Worm (Caenorhabditis elegans) whole organism, L4 larva: ENCODE data around the gene Y25C1A.14.

Experiments used
- F10B5.3 ChIP-seq: sonication (generic microtip); optimal IDR thresholded peaks from 2 replicates; lab custom pipeline; 2016; ENCODE audit warnings: mild to moderate bottlenecking, missing genetic modification characterization, missing compliant biosample characterization
- F37D6.2 ChIP-seq: sonication (generic microtip); optimal IDR thresholded peaks from 2 replicates; lab custom pipeline; 2016; ENCODE audit warnings: mild to moderate bottlenecking, missing genetic modification characterization, missing compliant biosample characterization
- F44E2.7 ChIP-seq: fragments of 200-800 bp; sonication (Bioruptor generic); IDR thresholded peaks from 2 replicates; pipeline ENCODE4 v2.1.2; 2022; ENCODE audit warnings: missing genetic modification characterization, missing compliant biosample characterization
- R02D3.7 ChIP-seq: fragments of 150-350 bp; sonication (generic microtip); optimal IDR thresholded peaks from 3 replicates; lab custom pipeline; 2014; ENCODE audit warnings: missing biosample characterization, missing genetic modification characterization
- T26A8.4 ChIP-seq: fragments of 200-800 bp; sonication (Bioruptor generic); IDR thresholded peaks from 2 replicates; pipeline ENCODE4 v1.3.6; 2022; ENCODE audit warnings: missing genetic modification characterization, missing compliant biosample characterization
- Y5F2A.4 ChIP-seq: fragments of 200-800 bp; sonication (Bioruptor generic); optimal IDR thresholded peaks from 2 replicates; lab custom pipeline; 2018; ENCODE audit warnings: mild to moderate bottlenecking, missing genetic modification characterization, missing compliant biosample characterization
- Y75B8A.6 ChIP-seq: fragments of 200-800 bp; sonication (Bioruptor generic); IDR thresholded peaks from 2 replicates; pipeline ENCODE4 v1.3.6; 2022; ENCODE audit warnings: missing genetic modification reagents, missing genetic modification characterization, missing compliant biosample characterization
- ZK337.2 ChIP-seq: fragments of 200-800 bp; sonication (Bioruptor generic); IDR thresholded peaks from 2 replicates; pipeline ENCODE4 v1.3.6; 2022; ENCODE audit warnings: missing genetic modification reagents, missing genetic modification characterization, missing compliant biosample characterization
- arid-1 ChIP-seq: fragments of 200-800 bp; sonication (Bioruptor generic); conservative IDR thresholded peaks from 2 replicates; pipeline ENCODE4 v1.3.6; 2022; ENCODE audit warnings: missing genetic modification reagents, missing genetic modification characterization, missing compliant biosample characterization
- ctbp-1 ChIP-seq: fragments of 200-800 bp; sonication (Bioruptor generic); IDR thresholded peaks from 2 replicates; pipeline ENCODE4 v1.3.6; 2022; ENCODE audit warnings: missing genetic modification reagents, missing genetic modification characterization, missing compliant biosample characterization
- daf-16 ChIP-seq, 3 experiments: sonication (generic microtip); optimal IDR thresholded peaks; 2 replicates each; lab custom pipeline; 2016 to 2017; ENCODE audit warnings: missing genetic modification characterization in 3 of 3, missing genetic modification reagents in 3 of 3, mild to moderate bottlenecking in 2 of 3, missing compliant biosample characterization in 2 of 3, missing biosample characterization in 1 of 3, moderate library complexity in 1 of 3
- daf-8 ChIP-seq: fragments of 200-800 bp; sonication (Bioruptor generic); IDR thresholded peaks from 2 replicates; pipeline ENCODE4 v1.3.6; 2022; ENCODE audit warnings: missing genetic modification characterization, missing compliant biosample characterization
- dmd-9 ChIP-seq: fragments of 200-800 bp; sonication (Bioruptor generic); IDR thresholded peaks from 2 replicates; pipeline ENCODE4 v1.3.6; 2022; ENCODE audit warnings: missing genetic modification reagents, missing genetic modification characterization, missing compliant biosample characterization
- egl-43 ChIP-seq: fragments of 200-800 bp; sonication (Bioruptor generic); IDR thresholded peaks from 2 replicates; pipeline ENCODE4 v1.3.6; 2022; ENCODE audit warnings: missing genetic modification reagents, missing genetic modification characterization, missing compliant biosample characterization
- hlh-30 ChIP-seq: sonication (generic microtip); optimal IDR thresholded peaks from 2 replicates; lab custom pipeline; 2017; ENCODE audit warnings: antibody characterized with exemption, mild to moderate bottlenecking, missing genetic modification characterization, missing compliant biosample characterization; ENCODE audit not compliant: insufficient read depth
- hmg-1.1 ChIP-seq: fragments of 200-800 bp; sonication (Bioruptor generic); IDR thresholded peaks from 2 replicates; pipeline ENCODE4 v1.3.6; 2022; ENCODE audit warnings: missing genetic modification reagents, missing genetic modification characterization, missing compliant biosample characterization
- jun-1 ChIP-seq: fragments of 150-350 bp; optimal IDR thresholded peaks from 2 replicates; lab custom pipeline; 2014; ENCODE audit warnings: missing biosample characterization, missing genetic modification reagents, missing genetic modification characterization
- lin-1 ChIP-seq: fragments of 200-800 bp; sonication (Bioruptor generic); IDR thresholded peaks from 2 replicates; pipeline ENCODE4 v1.3.6; 2022; ENCODE audit warnings: missing genetic modification reagents, missing genetic modification characterization, missing compliant biosample characterization
- lin-29 ChIP-seq: fragments of 200-800 bp; sonication (Bioruptor generic); IDR thresholded peaks from 2 replicates; pipeline ENCODE4 v1.3.6; 2022; ENCODE audit warnings: missing genetic modification reagents, missing genetic modification characterization, missing compliant biosample characterization
- lin-38 ChIP-seq: fragments of 200-800 bp; sonication (Bioruptor generic); IDR thresholded peaks from 2 replicates; pipeline ENCODE4 v1.3.6; 2022; ENCODE audit warnings: missing genetic modification reagents, missing genetic modification characterization, missing compliant biosample characterization
- madf-5 ChIP-seq, 2 experiments: fragments of 200-800 bp; sonication (Bioruptor generic); IDR thresholded peaks; 2 replicates each; pipeline ENCODE4 v1.3.6; 2022; ENCODE audit warnings: missing compliant biosample characterization in 2 of 2, missing genetic modification characterization in 2 of 2
- madf-9 ChIP-seq: fragments of 200-800 bp; sonication (Bioruptor generic); conservative IDR thresholded peaks from 2 replicates; pipeline ENCODE4 v1.3.6; 2022; ENCODE audit warnings: missing genetic modification reagents, missing genetic modification characterization, missing compliant biosample characterization
- mdt-29 ChIP-seq: fragments of 200-800 bp; sonication (Bioruptor generic); IDR thresholded peaks from 2 replicates; pipeline ENCODE4 v1.3.6; 2022; ENCODE audit warnings: missing genetic modification reagents, missing genetic modification characterization, missing compliant biosample characterization
- mep-1 ChIP-seq: fragments of 150-350 bp; sonication (generic microtip); optimal IDR thresholded peaks from 3 replicates; lab custom pipeline; 2014; ENCODE audit warnings: missing biosample characterization, missing genetic modification characterization
- nhr-10 ChIP-seq: fragments of 150-350 bp; optimal IDR thresholded peaks from 2 replicates; lab custom pipeline; 2014; ENCODE audit warnings: missing biosample characterization, missing genetic modification characterization
- nhr-11 ChIP-seq: fragments of 150-350 bp; optimal IDR thresholded peaks from 2 replicates; lab custom pipeline; 2014; ENCODE audit warnings: missing biosample characterization, missing genetic modification characterization
- nhr-111 ChIP-seq: fragments of 200-800 bp; sonication (Bioruptor generic); optimal IDR thresholded peaks from 2 replicates; lab custom pipeline; 2018; ENCODE audit warnings: mild to moderate bottlenecking, missing genetic modification characterization, missing compliant biosample characterization
- nhr-28 ChIP-seq: fragments of 150-350 bp; optimal IDR thresholded peaks from 2 replicates; lab custom pipeline; 2014; ENCODE audit warnings: missing biosample characterization, missing genetic modification characterization
- nhr-6 ChIP-seq: fragments of 150-350 bp; optimal IDR thresholded peaks from 2 replicates; lab custom pipeline; 2014; ENCODE audit warnings: missing biosample characterization, missing genetic modification characterization
- pha-4 ChIP-seq, 2 experiments: fragments of 150-350 bp in 1 of 2; fragments of 200-800 bp in 1 of 2; sonication (Bioruptor generic) in 1 of 2; IDR thresholded peaks in 1 of 2; optimal IDR thresholded peaks in 1 of 2; 2 replicates each; pipeline versions ENCODE4 v1.3.6 to Lab custom; 2014 to 2022; ENCODE audit warnings: missing genetic modification characterization in 2 of 2, missing genetic modification reagents in 2 of 2, missing biosample characterization in 1 of 2, missing compliant biosample characterization in 1 of 2
- rbr-2 ChIP-seq: sonication (generic microtip); optimal IDR thresholded peaks from 2 replicates; lab custom pipeline; 2016; ENCODE audit warnings: missing genotype, missing genetic modification characterization, missing compliant biosample characterization
- skn-1 ChIP-seq: fragments of 150-350 bp; optimal IDR thresholded peaks from 2 replicates; lab custom pipeline; 2014; ENCODE audit warnings: missing biosample characterization, missing genetic modification characterization
- snpc-4 ChIP-seq: fragments of 150-350 bp; optimal IDR thresholded peaks from 2 replicates; lab custom pipeline; 2014; ENCODE audit warnings: missing biosample characterization, missing genetic modification characterization
- spr-1 ChIP-seq: sonication (generic microtip); optimal IDR thresholded peaks from 2 replicates; lab custom pipeline; 2016; ENCODE audit warnings: mild to moderate bottlenecking, missing genetic modification characterization, missing compliant biosample characterization
- tra-1 ChIP-seq: fragments of 200-800 bp; sonication (Bioruptor generic); IDR thresholded peaks from 2 replicates; pipeline ENCODE4 v1.3.6; 2022; ENCODE audit warnings: missing genetic modification reagents, missing genetic modification characterization, missing compliant biosample characterization
- unc-62 ChIP-seq, 3 experiments: fragments of 150-350 bp in 1 of 3; sonication (generic microtip); optimal IDR thresholded peaks in 2 of 3; peaks in 1 of 3; 1 replicate in 1 of 3; 2 replicates in 2 of 3; lab custom pipeline; 2014 to 2017; ENCODE audit warnings: missing biosample characterization in 3 of 3, missing genetic modification characterization in 3 of 3, missing genetic modification reagents in 3 of 3, missing genotype in 1 of 3
- zfp-3 ChIP-seq: fragments of 200-800 bp; sonication (Bioruptor generic); conservative IDR thresholded peaks from 2 replicates; pipeline ENCODE4 v1.3.6; 2022; ENCODE audit warnings: missing genetic modification reagents, missing genetic modification characterization, missing compliant biosample characterization

Y25C1A.14 gene

DNA sequence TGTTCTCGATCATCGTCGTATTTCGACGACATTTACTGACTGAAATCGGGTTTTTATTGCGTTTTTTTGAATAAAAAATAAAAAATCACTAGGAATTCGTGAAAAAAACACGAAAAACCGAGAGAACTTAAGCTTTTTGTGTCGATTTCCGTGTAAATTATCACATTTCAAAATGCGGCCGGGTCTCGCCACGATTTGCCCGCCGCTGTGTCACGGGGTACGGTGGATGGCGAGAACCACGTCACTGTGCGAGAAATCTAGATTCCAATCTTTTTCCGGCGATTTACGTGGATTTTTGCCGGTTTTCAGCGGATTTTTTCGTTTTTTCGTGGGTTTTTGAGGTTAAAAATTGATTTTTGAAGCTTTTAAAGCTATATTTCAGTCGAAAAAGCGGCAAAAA, 19.8 kb downstream of the Y25C1A.14 start, which contains the start of gene Y25C1A.8 (continued):
- TF ChIP-seq jun-1 (tag; lab: Kevin White, UChicago), result peak; percentile 78
- TF ChIP-seq mep-1 (tag; lab: Kevin White, UChicago), result peak; percentile 95
- no peak for TF ChIP-seq R02D3.7
- TF ChIP-seq daf-16 (GFP tag; optimal IDR thresholded peaks at IDR 0.05; lab: Kevin White, UChicago), result peak in 1 of 2 experiments; percentile 54
- peak; percentile 49 for TF ChIP-seq daf-16 (tag; optimal IDR thresholded peaks at IDR 0.05; lab: Kevin White, UChicago)
- TF ChIP-seq lin-38 (GFP tag; lab: Robert Waterston, UW), result peak; percentile 89
- peak; percentile 71 for TF ChIP-seq dmd-9 (GFP tag; lab: Robert Waterston, UW)
- no peak for TF ChIP-seq skn-1
- no peak for TF ChIP-seq nhr-111 (GFP tag; lab: Kevin White, UChicago)
- peak; percentile 91 for TF ChIP-seq pha-4 (GFP tag; IDR thresholded peaks at IDR 0.05; lab: Robert Waterston, UW)
- TF ChIP-seq pha-4 (tag; optimal IDR thresholded peaks at IDR 0.05; lab: Kevin White, UChicago), result no peak
- TF ChIP-seq rbr-2 (tag; lab: Kevin White, UChicago), result peak; percentile 92
- peak; percentile 82 for TF ChIP-seq nhr-6 (tag; lab: Kevin White, UChicago)
- TF ChIP-seq nhr-10 (tag; lab: Kevin White, UChicago), result peak; percentile 2
- peak; percentile 80 for TF ChIP-seq lin-29 (GFP tag; lab: Robert Waterston, UW)
- TF ChIP-seq F10B5.3 (tag; lab: Kevin White, UChicago), result peak; percentile 87
- TF ChIP-seq arid-1 (GFP tag; lab: Robert Waterston, UW), result peak; percentile 83
- peak; percentile 55; the same call in 1 of the 2 replicates for TF ChIP-seq tra-1 (GFP tag; lab: Robert Waterston, UW)
- TF ChIP-seq spr-1 (tag; lab: Kevin White, UChicago), result peak; percentile 92
- TF ChIP-seq ZK337.2, result peak; percentile 61; the same call in 1 of the 2 replicates
- TF ChIP-seq unc-62 (GFP tag; optimal IDR thresholded peaks at IDR 0.05 in 1 of 2; lab: Kevin White, UChicago), result peak in 1 of 2 experiments; percentile 92
- no peak for TF ChIP-seq unc-62 (tag; optimal IDR thresholded peaks at IDR 0.05; lab: Kevin White, UChicago)
- peak; percentile 85 for TF ChIP-seq ctbp-1 (GFP tag; lab: Robert Waterston, UW)
- peak; percentile 64 for TF ChIP-seq nhr-28 (tag; lab: Kevin White, UChicago)
- TF ChIP-seq madf-5 (GFP tag; IDR thresholded peaks at IDR 0.05; lab: Robert Waterston, UW), result no peak
- TF ChIP-seq madf-9 (GFP tag; lab: Robert Waterston, UW), result peak; percentile 81
- peak; percentile 95 for TF ChIP-seq hmg-1.1 (GFP tag; lab: Robert Waterston, UW)
- no peak for TF ChIP-seq daf-8 (GFP tag; lab: Robert Waterston, UW)
- peak; percentile 45; the same call in 1 of the 2 replicates for TF ChIP-seq mdt-29 (GFP tag; lab: Robert Waterston, UW)
- TF ChIP-seq hlh-30 (tag; lab: Kevin White, UChicago), result peak; percentile 92
- peak; percentile 85 for TF ChIP-seq zfp-3 (GFP tag; lab: Robert Waterston, UW)
- TF ChIP-seq F37D6.2 (tag; lab: Kevin White, UChicago), result peak; percentile 78
- TF ChIP-seq egl-43 (GFP tag; lab: Robert Waterston, UW), result peak; percentile 82
- peak; percentile 70; the same call in 1 of the 2 replicates for TF ChIP-seq F44E2.7 (GFP tag; lab: Robert Waterston, UW)
- peak; percentile 71 for TF ChIP-seq Y5F2A.4 (GFP tag; lab: Kevin White, UChicago)
- peak; percentile 95 for TF ChIP-seq T26A8.4 (GFP tag; lab: Robert Waterston, UW)
- no peak for TF ChIP-seq Y75B8A.6
- peak; percentile 89 for TF ChIP-seq lin-1 (GFP tag; lab: Robert Waterston, UW)
- TF ChIP-seq nhr-11 (tag; lab: Kevin White, UChicago), result peak; percentile 80
- peak; percentile 48 for TF ChIP-seq snpc-4 (tag; lab: Kevin White, UChicago)
